Worm (Caenorhabditis elegans): Measurements from ENCODE around the gene klo-1.

klo-1 gene

ce11 chrIV:7760117-7760516 is 12.1 kb upstream of the klo-1 start, which contains the start of gene del-7:
TSS of gene del-7 (plus strand) at chrIV:7760417.
- TF ChIP-seq nhr-67 (tag; optimal IDR thresholded peaks at IDR 0.05): no peak
- TF ChIP-seq nhr-237 (tag; optimal IDR thresholded peaks at IDR 0.05): no peak
- no peak for TF ChIP-seq ztf-4 (tag; optimal IDR thresholded peaks at IDR 0.05)
- TF ChIP-seq R02D3.7 (tag; optimal IDR thresholded peaks at IDR 0.05): no peak
- no peak for TF ChIP-seq lsy-12 (tag; optimal IDR thresholded peaks at IDR 0.05)
- TF ChIP-seq pqm-1 (tag; optimal IDR thresholded peaks at IDR 0.05): no peak
- TF ChIP-seq lin-39 (tag; optimal IDR thresholded peaks at IDR 0.05): no peak
- TF ChIP-seq fkh-10 (GFP tag; optimal IDR thresholded peaks at IDR 0.05): no peak
- TF ChIP-seq hmg-11 (tag; optimal IDR thresholded peaks at IDR 0.05): no peak
- TF ChIP-seq unc-62 (GFP tag; optimal IDR thresholded peaks at IDR 0.05): no peak
- TF ChIP-seq elt-2 (tag; optimal IDR thresholded peaks at IDR 0.05): no peak
- TF ChIP-seq sea-2 (GFP tag; optimal IDR thresholded peaks at IDR 0.05): no peak
- TF ChIP-seq daf-12 (tag; optimal IDR thresholded peaks at IDR 0.05): no peak
- no peak for TF ChIP-seq ceh-9 (tag; optimal IDR thresholded peaks at IDR 0.05)
- TF ChIP-seq elt-1 (tag; optimal IDR thresholded peaks at IDR 0.05): no peak
- TF ChIP-seq nhr-43 (tag; optimal IDR thresholded peaks at IDR 0.05; ENCODE audit: poor library complexity, severe bottlenecking): no peak
- TF ChIP-seq mml-1 (tag; optimal IDR thresholded peaks at IDR 0.05): no peak
- no peak for TF ChIP-seq pha-4 (tag; optimal IDR thresholded peaks at IDR 0.05)
- TF ChIP-seq skn-1 (tag; optimal IDR thresholded peaks at IDR 0.05): no peak

- TF ChIP-seq elt-2 (tag; optimal IDR thresholded peaks at IDR 0.05): no peak
- no peak for TF ChIP-seq skn-1 (tag; optimal IDR thresholded peaks at IDR 0.05)
- TF ChIP-seq tbx-2 (tag; optimal IDR thresholded peaks at IDR 0.05): no peak
- TF ChIP-seq fos-1 (tag; optimal IDR thresholded peaks at IDR 0.05): no peak
- TF ChIP-seq nhr-23 (tag; optimal IDR thresholded peaks at IDR 0.05): no peak
- no peak for TF ChIP-seq daf-12 (tag; optimal IDR thresholded peaks at IDR 0.05)
- TF ChIP-seq ama-1 (optimal IDR thresholded peaks at IDR 0.05): no peak
- TF ChIP-seq ceh-9 (tag; optimal IDR thresholded peaks at IDR 0.05): no peak
- TF ChIP-seq ceh-82 (tag; optimal IDR thresholded peaks at IDR 0.05): no peak
- TF ChIP-seq zag-1 (tag; optimal IDR thresholded peaks at IDR 0.05): no peak
- TF ChIP-seq nhr-43 (tag; optimal IDR thresholded peaks at IDR 0.05; ENCODE audit: poor library complexity, severe bottlenecking): no peak
- TF ChIP-seq nhr-12 (tag; optimal IDR thresholded peaks at IDR 0.05): no peak
- no peak for TF ChIP-seq nfya-1 (tag; optimal IDR thresholded peaks at IDR 0.05; ENCODE audit: insufficient read depth)
- TF ChIP-seq mml-1 (tag; optimal IDR thresholded peaks at IDR 0.05): no peak
- TF ChIP-seq nhr-67 (tag; optimal IDR thresholded peaks at IDR 0.05): no peak
- TF ChIP-seq fkh-10 (GFP tag; optimal IDR thresholded peaks at IDR 0.05): no peak
- no peak for TF ChIP-seq jun-1 (tag; optimal IDR thresholded peaks at IDR 0.05)
These were observed 11.5 kb upstream of the klo-1 start, which contains the start of gene dsb-3 for ce11 chrIV:7759527-7759926. TSS of gene dsb-3 (minus strand) at chrIV:7759627.

- TF ChIP-seq snpc-4 (tag; optimal IDR thresholded peaks at IDR 0.05) (no peak), aly-2 (tag; optimal IDR thresholded peaks at IDR 0.05) (no peak), ama-1 (optimal IDR thresholded peaks at IDR 0.05) (no peak), egl-5 (tag; optimal IDR thresholded peaks at IDR 0.05) (no peak), ztf-11 (tag; optimal IDR thresholded peaks at IDR 0.05) (no peak), unc-62 (GFP tag; optimal IDR thresholded peaks at IDR 0.05) (no peak), elt-2 (tag; optimal IDR thresholded peaks at IDR 0.05) (no peak), nhr-43 (tag; optimal IDR thresholded peaks at IDR 0.05; ENCODE audit: poor library complexity, severe bottlenecking) (no peak), ceh-16 (tag; optimal IDR thresholded peaks at IDR 0.05) (no peak), nhr-12 (tag; optimal IDR thresholded peaks at IDR 0.05) (no peak), zag-1 (tag; optimal IDR thresholded peaks at IDR 0.05) (no peak), ceh-82 (tag; optimal IDR thresholded peaks at IDR 0.05) (no peak), pqm-1 (tag; optimal IDR thresholded peaks at IDR 0.05) (no peak), nhr-23 (tag; optimal IDR thresholded peaks at IDR 0.05) (no peak), lin-39 (tag; optimal IDR thresholded peaks at IDR 0.05) (no peak)
These were observed 9.2 kb upstream of the klo-1 start, which contains the start of gene C46A5.4 for ce11 chrIV:7757245-7757644. TSS of gene C46A5.4 (minus strand) at chrIV:7757345.

DNA sequence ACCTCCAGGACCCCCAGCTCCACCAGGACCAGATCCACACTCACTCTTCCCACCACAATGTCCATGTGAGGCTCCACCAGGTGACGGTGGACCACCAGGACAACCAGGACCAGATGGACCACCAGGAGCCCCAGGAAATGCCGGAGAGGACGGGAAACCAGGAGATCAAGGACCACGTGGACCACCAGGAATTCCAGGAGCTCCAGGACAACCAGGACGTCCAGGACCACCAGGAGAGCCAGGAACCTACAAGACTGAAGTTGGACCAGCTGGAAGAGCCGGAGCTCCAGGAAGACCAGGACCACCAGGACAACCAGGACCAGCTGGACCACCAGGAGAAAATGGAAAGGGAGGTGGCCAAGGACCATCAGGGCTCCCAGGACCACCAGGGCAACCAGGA is 6.1 kb upstream of the klo-1 start:
- TF ChIP-seq ztf-4 (tag; optimal IDR thresholded peaks at IDR 0.05): no peak
- TF ChIP-seq nhr-28 (tag; optimal IDR thresholded peaks at IDR 0.05): no peak
- TF ChIP-seq ama-1 (optimal IDR thresholded peaks at IDR 0.05): no peak
- no peak for TF ChIP-seq aly-2 (tag; optimal IDR thresholded peaks at IDR 0.05)
- TF ChIP-seq mdl-1 (tag; optimal IDR thresholded peaks at IDR 0.05): no peak
- no peak for TF ChIP-seq nhr-11 (tag; optimal IDR thresholded peaks at IDR 0.05)
- TF ChIP-seq egl-5 (tag; optimal IDR thresholded peaks at IDR 0.05): no peak
- TF ChIP-seq nhr-25 (tag; optimal IDR thresholded peaks at IDR 0.05): no peak
- no peak for TF ChIP-seq ZK546.5 (tag; optimal IDR thresholded peaks at IDR 0.05)
- TF ChIP-seq sea-2 (GFP tag; optimal IDR thresholded peaks at IDR 0.05): no peak
- TF ChIP-seq lin-15B (tag; optimal IDR thresholded peaks at IDR 0.05): no peak
- no peak for TF ChIP-seq mml-1 (tag; optimal IDR thresholded peaks at IDR 0.05)
- no peak for TF ChIP-seq nhr-67 (tag; optimal IDR thresholded peaks at IDR 0.05)
- no peak for TF ChIP-seq nhr-23 (tag; optimal IDR thresholded peaks at IDR 0.05)
- no peak for TF ChIP-seq egl-27 (tag; optimal IDR thresholded peaks at IDR 0.05)
- no peak for TF ChIP-seq jun-1 (tag; optimal IDR thresholded peaks at IDR 0.05)
- TF ChIP-seq ceh-16 (tag; optimal IDR thresholded peaks at IDR 0.05): no peak
